Fruit fly (Drosophila melanogaster) whole organism, embryonic: ENCODE data around the gene Hr83.
A peak's percentile ranks its signal among the peaks of the same experiment; 100 is the strongest.

Experiments used
- Bgb ChIP-seq: fragments of 200-800 bp; sonication (Bioruptor generic); IDR thresholded peaks from 2 replicates; pipeline ENCODE4 v1.3.6; 2022; ENCODE audit warnings: missing biosample characterization, missing genetic modification characterization; ENCODE audit not compliant: partially characterized antibody
- CG10543 ChIP-seq: fragments of 200-800 bp; sonication (Bioruptor generic); optimal IDR thresholded peaks from 3 replicates; lab custom pipeline; 2017; ENCODE audit warnings: missing biosample characterization, mild to moderate bottlenecking, missing genetic modification characterization, moderate library complexity
- CG10654 ChIP-seq: fragments of 200-800 bp; sonication (Bioruptor generic); optimal IDR thresholded peaks from 2 replicates; lab custom pipeline; 2016; ENCODE audit warnings: missing biosample characterization, missing genetic modification characterization
- CG11247 ChIP-seq: fragments of 200-800 bp; sonication (Bioruptor generic); IDR thresholded peaks from 2 replicates; pipeline ENCODE4 v1.3.6; 2022; ENCODE audit warnings: missing biosample characterization, missing genetic modification characterization
- CG12942 ChIP-seq: fragments of 200-800 bp; sonication (Bioruptor generic); optimal IDR thresholded peaks from 3 replicates; lab custom pipeline; 2016; ENCODE audit warnings: missing biosample characterization, missing genetic modification characterization
- CG13775 ChIP-seq: fragments of 200-800 bp; sonication (Bioruptor generic); optimal IDR thresholded peaks from 3 replicates; lab custom pipeline; 2017; ENCODE audit warnings: missing biosample characterization, mild to moderate bottlenecking, missing genetic modification characterization
- CG16863 ChIP-seq: fragments of 200-800 bp; sonication (Bioruptor generic); optimal IDR thresholded peaks from 3 replicates; lab custom pipeline; 2016; ENCODE audit warnings: missing biosample characterization, missing genetic modification characterization
- CG18619 ChIP-seq: fragments of 200-800 bp; sonication (Bioruptor generic); optimal IDR thresholded peaks from 3 replicates; lab custom pipeline; 2017; ENCODE audit warnings: missing biosample characterization, mild to moderate bottlenecking, missing genetic modification characterization
- CG2120 ChIP-seq: fragments of 200-800 bp; sonication (Bioruptor generic); optimal IDR thresholded peaks from 3 replicates; lab custom pipeline; 2016; ENCODE audit warnings: missing biosample characterization, missing genetic modification characterization
- CG2678 ChIP-seq: fragments of 200-800 bp; sonication (Bioruptor generic); optimal IDR thresholded peaks from 3 replicates; lab custom pipeline; 2019; ENCODE audit warnings: missing biosample characterization, mild to moderate bottlenecking, missing genetic modification characterization, moderate library complexity
- CG30020 ChIP-seq: fragments of 200-800 bp; optimal IDR thresholded peaks from 2 replicates; lab custom pipeline; 2019; ENCODE audit warnings: missing biosample characterization, mild to moderate bottlenecking, missing genetic modification characterization, moderate library complexity
- CG3065 ChIP-seq: fragments of 200-800 bp; sonication (Bioruptor generic); optimal IDR thresholded peaks from 2 replicates; lab custom pipeline; 2016; ENCODE audit warnings: missing biosample characterization, missing genetic modification characterization
- CG4707 ChIP-seq: fragments of 200-800 bp; sonication (Bioruptor generic); optimal IDR thresholded peaks from 2 replicates; lab custom pipeline; 2018; ENCODE audit warnings: missing biosample characterization, mild to moderate bottlenecking, missing genetic modification characterization, moderate library complexity
- CG5245 ChIP-seq: fragments of 200-800 bp; sonication (Bioruptor generic); optimal IDR thresholded peaks from 3 replicates; lab custom pipeline; 2016; ENCODE audit warnings: missing biosample characterization, missing genetic modification characterization
- CG6683 ChIP-seq: fragments of 200-800 bp; sonication (Bioruptor generic); optimal IDR thresholded peaks from 2 replicates; lab custom pipeline; 2017; ENCODE audit warnings: missing biosample characterization, mild to moderate bottlenecking, missing genetic modification characterization, missing genetic modification reagents
- CG7271 ChIP-seq: fragments of 200-800 bp; sonication (Bioruptor generic); optimal IDR thresholded peaks from 2 replicates; lab custom pipeline; 2018; ENCODE audit warnings: missing biosample characterization, mild to moderate bottlenecking, missing genetic modification characterization, moderate library complexity
- CG8290 ChIP-seq, 3 experiments: fragments of 200-800 bp; sonication (Bioruptor generic); optimal IDR thresholded peaks; 2 replicates each; lab custom pipeline; 2016 to 2019; ENCODE audit warnings: missing biosample characterization in 3 of 3, missing genetic modification characterization in 3 of 3, mild to moderate bottlenecking in 2 of 3, moderate library complexity in 1 of 3
- CG9437 ChIP-seq: fragments of 200-800 bp; sonication (Bioruptor generic); optimal IDR thresholded peaks from 2 replicates; lab custom pipeline; 2018; ENCODE audit warnings: missing biosample characterization, mild to moderate bottlenecking, missing genetic modification characterization
- Dfd ChIP-seq, 2 experiments: fragments of >200 bp; optimal IDR thresholded peaks; 2 replicates each; lab custom pipeline; 2017; ENCODE audit warnings: missing biosample characterization in 2 of 2, missing genetic modification characterization in 2 of 2
- Dip3 ChIP-seq: fragments of 200-800 bp; sonication (Bioruptor generic); optimal IDR thresholded peaks from 3 replicates; lab custom pipeline; 2016; ENCODE audit warnings: missing biosample characterization, missing genetic modification characterization
- E2f1 ChIP-seq: fragments of 200-800 bp; sonication (Bioruptor generic); IDR thresholded peaks from 2 replicates; pipeline ENCODE4 v1.3.6; 2022; ENCODE audit warnings: missing biosample characterization, missing genetic modification characterization
- ERR ChIP-seq: fragments of 200-800 bp; sonication (Bioruptor generic); optimal IDR thresholded peaks from 2 replicates; lab custom pipeline; 2016; ENCODE audit warnings: missing biosample characterization, missing genetic modification characterization
- Fer2 ChIP-seq: fragments of 200-800 bp; sonication (Bioruptor generic); optimal IDR thresholded peaks from 2 replicates; lab custom pipeline; 2018; ENCODE audit warnings: missing biosample characterization, mild to moderate bottlenecking, missing genetic modification characterization, moderate library complexity
- HLH4C ChIP-seq: fragments of 200-800 bp; sonication (Bioruptor generic); IDR thresholded peaks from 3 replicates; pipeline ENCODE4 v1.3.6; 2022; ENCODE audit warnings: missing biosample characterization, missing genetic modification characterization; ENCODE audit not compliant: partially characterized antibody
- NK7.1 ChIP-seq: fragments of 200-800 bp; sonication (Bioruptor generic); optimal IDR thresholded peaks from 3 replicates; lab custom pipeline; 2016; ENCODE audit warnings: missing biosample characterization, missing genetic modification characterization
- Nf-YA ChIP-seq: fragments of 200-800 bp; sonication (Bioruptor generic); IDR thresholded peaks from 2 replicates; pipeline ENCODE4 v1.3.6; 2022; ENCODE audit warnings: missing biosample characterization, missing genetic modification characterization
- Oaz ChIP-seq: fragments of 200-800 bp; sonication (Bioruptor generic); IDR thresholded peaks from 2 replicates; pipeline ENCODE4 v1.3.6; 2022; ENCODE audit warnings: missing biosample characterization, missing genetic modification characterization
- Ptx1 ChIP-seq: fragments of 200-800 bp; sonication (Bioruptor generic); IDR thresholded peaks from 2 replicates; pipeline ENCODE4 v1.3.6; 2022; ENCODE audit warnings: missing biosample characterization, missing genetic modification characterization
- Rfx ChIP-seq: fragments of 200-800 bp; sonication (Bioruptor generic); IDR thresholded peaks from 2 replicates; pipeline ENCODE4 v1.3.6; 2022; ENCODE audit warnings: missing biosample characterization, missing genetic modification characterization
- Sox100B ChIP-seq: fragments of 200-800 bp; sonication (Bioruptor generic); optimal IDR thresholded peaks from 3 replicates; lab custom pipeline; 2018; ENCODE audit warnings: missing biosample characterization, mild to moderate bottlenecking, missing genetic modification characterization
- Trl ChIP-seq, 3 experiments: fragments of >200 bp in 2 of 3; fragments of 200-800 bp in 1 of 3; sonication (Bioruptor generic) in 1 of 3; optimal IDR thresholded peaks; 2 replicates in 1 of 3; 3 replicates in 2 of 3; lab custom pipeline; 2016 to 2017; ENCODE audit warnings: missing biosample characterization in 1 of 3, missing genetic modification characterization in 1 of 3
- bowl ChIP-seq: fragments of 200-800 bp; sonication (Bioruptor generic); IDR thresholded peaks from 2 replicates; pipeline ENCODE4 v1.3.6; 2022; ENCODE audit warnings: missing biosample characterization, missing genetic modification characterization
- corto ChIP-seq: fragments of 200-800 bp; sonication (Bioruptor generic); optimal IDR thresholded peaks from 2 replicates; lab custom pipeline; 2016; ENCODE audit warnings: missing biosample characterization, mild to moderate bottlenecking, missing genetic modification characterization, moderate library complexity
- dan ChIP-seq: fragments of 200-800 bp; sonication (Bioruptor generic); IDR thresholded peaks from 2 replicates; pipeline ENCODE4 v1.3.6; 2022; ENCODE audit warnings: missing biosample characterization, missing genetic modification characterization
- exex ChIP-seq: fragments of 200-800 bp; sonication (Bioruptor generic); optimal IDR thresholded peaks from 4 replicates; lab custom pipeline; 2018; ENCODE audit warnings: missing biosample characterization, mild to moderate bottlenecking, missing genetic modification characterization, moderate library complexity
- kay ChIP-seq: fragments of 200-800 bp; sonication (Bioruptor generic); optimal IDR thresholded peaks from 2 replicates; lab custom pipeline; 2016; ENCODE audit warnings: missing biosample characterization, missing genetic modification characterization
- knrl ChIP-seq: fragments of 200-800 bp; sonication (Bioruptor generic); IDR thresholded peaks from 3 replicates; pipeline ENCODE4 v1.3.6; 2022; ENCODE audit warnings: missing biosample characterization, missing genetic modification characterization; ENCODE audit not compliant: partially characterized antibody
- nau ChIP-seq: fragments of 200-800 bp; sonication (Bioruptor generic); optimal IDR thresholded peaks from 3 replicates; lab custom pipeline; 2017; ENCODE audit warnings: missing biosample characterization, mild to moderate bottlenecking, missing genetic modification characterization, missing genetic modification reagents
- nmo ChIP-seq: fragments of 200-800 bp; sonication (Bioruptor generic); optimal IDR thresholded peaks from 2 replicates; lab custom pipeline; 2018; ENCODE audit warnings: missing biosample characterization, mild to moderate bottlenecking, missing genetic modification characterization, moderate library complexity
- org-1 ChIP-seq: fragments of 200-800 bp; sonication (Bioruptor generic); optimal IDR thresholded peaks from 2 replicates; lab custom pipeline; 2017; ENCODE audit warnings: missing biosample characterization, missing genetic modification characterization
- otp ChIP-seq: fragments of 200-800 bp; sonication (Bioruptor generic); IDR thresholded peaks from 3 replicates; pipeline ENCODE4, ENCODE4 v1.3.6; 2022; ENCODE audit warnings: missing biosample characterization, missing genetic modification characterization
- p53 ChIP-seq: fragments of 200-800 bp; sonication (Bioruptor generic); optimal IDR thresholded peaks from 2 replicates; lab custom pipeline; 2016; ENCODE audit warnings: missing biosample characterization, missing genetic modification characterization
- pan ChIP-seq, 4 experiments: fragments of >200 bp in 3 of 4; fragments of 200-800 bp in 1 of 4; sonication (Bioruptor generic) in 1 of 4; optimal IDR thresholded peaks in 3 of 4; IDR thresholded peaks in 1 of 4; 2 replicates each; pipeline versions ENCODE4 v1.3.6 to Lab custom; 2017 to 2022; ENCODE audit warnings: missing biosample characterization in 2 of 4, missing genetic modification characterization in 2 of 4, mixed read lengths in 1 of 4
- pnt ChIP-seq: fragments of 200-800 bp; sonication (Bioruptor generic); optimal IDR thresholded peaks from 3 replicates; lab custom pipeline; 2016; ENCODE audit warnings: missing biosample characterization, missing genetic modification characterization
- salm ChIP-seq: fragments of 200-800 bp; sonication (Bioruptor generic); optimal IDR thresholded peaks from 2 replicates; lab custom pipeline; 2018; ENCODE audit warnings: missing biosample characterization, mild to moderate bottlenecking, missing genetic modification characterization
- sob ChIP-seq: fragments of 200-800 bp; sonication (Bioruptor generic); IDR thresholded peaks from 2 replicates; pipeline ENCODE4 v1.3.6; 2022; ENCODE audit warnings: missing biosample characterization, missing genetic modification characterization
- sug ChIP-seq: fragments of 200-800 bp; optimal IDR thresholded peaks from 2 replicates; lab custom pipeline; 2019; ENCODE audit warnings: missing biosample characterization, mild to moderate bottlenecking, missing genetic modification characterization, moderate library complexity
- tgo ChIP-seq: fragments of 200-800 bp; sonication (Bioruptor generic); IDR thresholded peaks from 3 replicates; pipeline ENCODE4 v1.3.6; 2022; ENCODE audit warnings: missing biosample characterization, missing genetic modification characterization
- vvl ChIP-seq: fragments of 200-800 bp; sonication (Bioruptor generic); IDR thresholded peaks from 2 replicates; pipeline ENCODE4 v1.3.6; 2022; ENCODE audit warnings: missing biosample characterization, missing genetic modification characterization
- z ChIP-seq: fragments of 200-800 bp; sonication (Bioruptor generic); IDR thresholded peaks from 3 replicates; pipeline ENCODE4 v1.3.6; 2022; ENCODE audit warnings: missing biosample characterization, missing genetic modification characterization
- zen ChIP-seq: fragments of 200-800 bp; sonication (Bioruptor generic); optimal IDR thresholded peaks from 3 replicates; lab custom pipeline; 2018; ENCODE audit warnings: missing biosample characterization, mild to moderate bottlenecking, missing genetic modification characterization, moderate library complexity

Hr83 gene

dm6 chr3R:6380129-6380528, 31.1 kb downstream of the Hr83 start, which contains the start of the genes CG1024 and TfIIFalpha (continued):
- TF ChIP-seq sug (tag; lab: Kevin White, UChicago), result peak; percentile 35
- TF ChIP-seq p53 (GFP tag; lab: Kevin White, UChicago), result no peak
- TF ChIP-seq tgo (GFP tag; lab: Robert Waterston, UW), result no peak
- no peak for TF ChIP-seq Oaz (GFP tag; lab: Robert Waterston, UW)
- no peak for TF ChIP-seq CG4707
- no peak for TF ChIP-seq CG9437 (GFP tag; lab: Kevin White, UChicago)
- TF ChIP-seq Ptx1 (GFP tag; lab: Robert Waterston, UW), result no peak
- TF ChIP-seq CG6683 (GFP tag; lab: Kevin White, UChicago), result no peak
- no peak for TF ChIP-seq Nf-YA (GFP tag; lab: Robert Waterston, UW)
- no peak for TF ChIP-seq CG5245 (GFP tag; lab: Kevin White, UChicago)
- TF ChIP-seq pnt (GFP tag; lab: Kevin White, UChicago), result no peak
- no peak for TF ChIP-seq CG8290 (GFP tag; optimal IDR thresholded peaks at IDR 0.05; lab: Kevin White, UChicago)
- TF ChIP-seq CG8290 (tag; optimal IDR thresholded peaks at IDR 0.05; lab: Kevin White, UChicago), result no peak
- TF ChIP-seq exex, result no peak
- no peak for TF ChIP-seq NK7.1
- no peak for TF ChIP-seq corto (GFP tag; lab: Kevin White, UChicago)
- TF ChIP-seq E2f1 (GFP tag; lab: Robert Waterston, UW), result no peak
- no peak for TF ChIP-seq kay
- TF ChIP-seq Bgb (GFP tag; lab: Robert Waterston, UW), result peak; percentile 79
- TF ChIP-seq bowl, result no peak
- TF ChIP-seq salm, result no peak
- no peak for TF ChIP-seq dan (GFP tag; lab: Robert Waterston, UW)
- peak; percentile 81 for TF ChIP-seq knrl
- TF ChIP-seq Sox100B (GFP tag; lab: Kevin White, UChicago), result no peak
- no peak for TF ChIP-seq CG13775 (GFP tag; lab: Kevin White, UChicago)
- peak; percentile 40 for TF ChIP-seq nmo
- no peak for TF ChIP-seq CG10654 (GFP tag; lab: Kevin White, UChicago)
- no peak for TF ChIP-seq nau (GFP tag; lab: Kevin White, UChicago)
- TF ChIP-seq pan (optimal IDR thresholded peaks at IDR 0.05; lab: Kevin White, UChicago), result no peak
- no peak for TF ChIP-seq pan (GFP tag; optimal IDR thresholded peaks at IDR 0.05 in 1 of 2, IDR thresholded peaks at IDR 0.05 in 1 of 2)
- TF ChIP-seq CG10543 (GFP tag; lab: Kevin White, UChicago), result no peak
- peak; percentile 43 for TF ChIP-seq CG30020
- TF ChIP-seq CG12942, result no peak
- TF ChIP-seq Rfx, result no peak
- TF ChIP-seq zen (tag; lab: Kevin White, UChicago), result no peak
- TF ChIP-seq CG2678 (tag; lab: Kevin White, UChicago), result no peak
- no peak for TF ChIP-seq CG7271 (tag; lab: Kevin White, UChicago)
- no peak for TF ChIP-seq Dip3 (GFP tag; lab: Kevin White, UChicago)
- no peak for TF ChIP-seq vvl (GFP tag; lab: Robert Waterston, UW)
- TF ChIP-seq z, result no peak
- TF ChIP-seq Dfd (GFP tag; optimal IDR thresholded peaks at IDR 0.05; lab: Kevin White, UChicago), result no peak
- TF ChIP-seq CG18619 (GFP tag; lab: Kevin White, UChicago), result no peak
- TF ChIP-seq CG3065 (GFP tag; lab: Kevin White, UChicago), result no peak
- no peak for TF ChIP-seq CG16863 (GFP tag; lab: Kevin White, UChicago)
- no peak for TF ChIP-seq Trl (optimal IDR thresholded peaks at IDR 0.05; lab: Kevin White, UChicago)
- no peak for TF ChIP-seq Trl (GFP tag; optimal IDR thresholded peaks at IDR 0.05; lab: Kevin White, UChicago)
- TF ChIP-seq HLH4C (GFP tag; lab: Robert Waterston, UW), result peak; percentile 97
- TF ChIP-seq Fer2 (tag; lab: Kevin White, UChicago), result no peak
- TF ChIP-seq sob, result 0 out of 2 replicates have a peak, but pooled peaks have one; percentile 31
- no peak for TF ChIP-seq org-1
- no peak for TF ChIP-seq CG11247 (GFP tag; lab: Robert Waterston, UW)
- TF ChIP-seq CG2120 (GFP tag; lab: Kevin White, UChicago), result peak; percentile 24
- TF ChIP-seq otp (GFP tag; lab: Robert Waterston, UW), result no peak
- TF ChIP-seq ERR (GFP tag; lab: Kevin White, UChicago), result no peak
